Fruit fly (Drosophila melanogaster): ENCODE data around the gene CG10713.

- TF ChIP-seq usp (GFP tag; optimal IDR thresholded peaks at IDR 0.05) (no peak), h (GFP tag; optimal IDR thresholded peaks at IDR 0.05) (no peak), Jra (GFP tag; optimal IDR thresholded peaks at IDR 0.05) (no peak), Myc (optimal IDR thresholded peaks at IDR 0.05) (no peak), pan (optimal IDR thresholded peaks at IDR 0.05) (no peak), psq (GFP tag; optimal IDR thresholded peaks at IDR 0.05) (no peak), brk (GFP tag; optimal IDR thresholded peaks at IDR 0.05) (no peak)
Observed at dm6 chr3L:13442400-13442799, 7.4 kb upstream of the CG10713 start, which contains the start of gene cmb.

All from whole organism, wandering third instar larva.